Fruit fly (Drosophila melanogaster) whole organism, embryonic: ENCODE measurements around the gene CG2147.

Source experiments
- Antp ChIP-seq: fragments of 200-800 bp; sonication (Bioruptor generic); optimal IDR thresholded peaks from 3 replicates; lab custom pipeline; 2016; ENCODE audit warnings: missing biosample characterization, missing genetic modification characterization
- CG10209 ChIP-seq: fragments of 200-800 bp; sonication (Bioruptor generic); optimal IDR thresholded peaks from 3 replicates; lab custom pipeline; 2017; ENCODE audit warnings: missing biosample characterization, mild to moderate bottlenecking, missing genetic modification characterization, missing genetic modification reagents
- CG10321 ChIP-seq: fragments of 200-800 bp; sonication (Bioruptor generic); IDR thresholded peaks from 2 replicates; pipeline ENCODE4 v1.3.6; 2022; ENCODE audit warnings: missing biosample characterization, missing genetic modification characterization
- CG10979 ChIP-seq: fragments of 200-800 bp; sonication (Bioruptor generic); optimal IDR thresholded peaks from 2 replicates; lab custom pipeline; 2018; ENCODE audit warnings: missing biosample characterization, mild to moderate bottlenecking, missing genetic modification characterization, moderate library complexity
- CG12155 ChIP-seq: fragments of 200-800 bp; sonication (Bioruptor generic); optimal IDR thresholded peaks from 3 replicates; lab custom pipeline; 2016; ENCODE audit warnings: missing biosample characterization, missing genetic modification characterization
- CG12236 ChIP-seq: fragments of 200-800 bp; sonication (Bioruptor generic); optimal IDR thresholded peaks from 2 replicates; lab custom pipeline; 2016; ENCODE audit warnings: missing biosample characterization, missing genetic modification characterization
- CG12299 ChIP-seq: fragments of 200-800 bp; sonication (Bioruptor generic); optimal IDR thresholded peaks from 2 replicates; lab custom pipeline; 2018; ENCODE audit warnings: missing biosample characterization, mild to moderate bottlenecking, missing genetic modification characterization
- CG12391 ChIP-seq: fragments of 200-800 bp; sonication (Bioruptor generic); optimal IDR thresholded peaks from 3 replicates; lab custom pipeline; 2018; ENCODE audit warnings: missing biosample characterization, mild to moderate bottlenecking, missing genetic modification characterization, moderate library complexity
- CG14441 ChIP-seq: fragments of 200-800 bp; sonication (Bioruptor generic); IDR thresholded peaks from 2 replicates; pipeline ENCODE4 v1.3.6; 2022; ENCODE audit warnings: missing biosample characterization, missing genetic modification characterization
- CG14667 ChIP-seq: fragments of 200-800 bp; sonication (Bioruptor generic); IDR thresholded peaks from 2 replicates; pipeline ENCODE4 v1.3.6; 2022; ENCODE audit warnings: missing biosample characterization, missing genetic modification characterization
- CG15479 ChIP-seq: fragments of 200-800 bp; sonication (Bioruptor generic); optimal IDR thresholded peaks from 3 replicates; lab custom pipeline; 2019; ENCODE audit warnings: missing biosample characterization, mild to moderate bottlenecking, missing genetic modification characterization, moderate library complexity
- CG1647 ChIP-seq: fragments of 200-800 bp; sonication (Bioruptor generic); optimal IDR thresholded peaks from 3 replicates; lab custom pipeline; 2016; ENCODE audit warnings: missing biosample characterization, missing genetic modification characterization
- CG17385 ChIP-seq: fragments of 200-800 bp; sonication (Bioruptor generic); optimal IDR thresholded peaks from 3 replicates; lab custom pipeline; 2018; ENCODE audit warnings: missing biosample characterization, mild to moderate bottlenecking, missing genetic modification characterization
- CG18599 ChIP-seq: fragments of 200-800 bp; sonication (Bioruptor generic); optimal IDR thresholded peaks from 3 replicates; lab custom pipeline; 2017; ENCODE audit warnings: missing biosample characterization, missing genetic modification characterization, mild to moderate bottlenecking, moderate library complexity, missing genetic modification reagents
- CG2712 ChIP-seq: fragments of 200-800 bp; optimal IDR thresholded peaks from 3 replicates; lab custom pipeline; 2019; ENCODE audit warnings: missing biosample characterization, mild to moderate bottlenecking, missing genetic modification characterization, moderate library complexity
- CG30403 ChIP-seq: fragments of 200-800 bp; sonication (Bioruptor generic); optimal IDR thresholded peaks from 3 replicates; lab custom pipeline; 2016; ENCODE audit warnings: missing biosample characterization, missing genetic modification characterization
- CG31441 ChIP-seq: fragments of 200-800 bp; sonication (Bioruptor generic); IDR thresholded peaks from 2 replicates; pipeline ENCODE4 v1.3.6; 2022; ENCODE audit warnings: missing biosample characterization, missing genetic modification characterization
- CG3281 ChIP-seq: fragments of 200-800 bp; sonication (Bioruptor generic); optimal IDR thresholded peaks from 3 replicates; lab custom pipeline; 2017; ENCODE audit warnings: missing biosample characterization, mild to moderate bottlenecking, missing genetic modification characterization
- CG4328 ChIP-seq: fragments of 200-800 bp; sonication (Bioruptor generic); optimal IDR thresholded peaks from 3 replicates; lab custom pipeline; 2017; ENCODE audit warnings: missing biosample characterization, missing genetic modification reagents, missing genetic modification characterization
- CG4707 ChIP-seq: fragments of 200-800 bp; sonication (Bioruptor generic); optimal IDR thresholded peaks from 2 replicates; lab custom pipeline; 2018; ENCODE audit warnings: missing biosample characterization, mild to moderate bottlenecking, missing genetic modification characterization, moderate library complexity
- CG6272 ChIP-seq: fragments of 200-800 bp; sonication (Bioruptor generic); IDR thresholded peaks from 2 replicates; pipeline ENCODE4 v1.3.6; 2022; ENCODE audit warnings: missing biosample characterization, missing genetic modification characterization
- CG7786 ChIP-seq: fragments of 200-800 bp; sonication (Bioruptor generic); optimal IDR thresholded peaks from 2 replicates; lab custom pipeline; 2016; ENCODE audit warnings: missing biosample characterization, missing genetic modification characterization
- CG7839 ChIP-seq: fragments of 200-800 bp; sonication (Bioruptor generic); optimal IDR thresholded peaks from 3 replicates; lab custom pipeline; 2018; ENCODE audit warnings: missing biosample characterization, mild to moderate bottlenecking, missing genetic modification characterization, moderate library complexity
- CG7963 ChIP-seq: fragments of 200-800 bp; sonication (Bioruptor generic); IDR thresholded peaks from 3 replicates; pipeline ENCODE4 v1.3.6; 2022; ENCODE audit warnings: missing biosample characterization, missing genetic modification characterization; ENCODE audit not compliant: partially characterized antibody
- D ChIP-seq, 2 experiments: fragments of 200-800 bp in 1 of 2; fragments of >200 bp in 1 of 2; sonication (Bioruptor generic) in 1 of 2; optimal IDR thresholded peaks; 2 replicates in 1 of 2; 3 replicates in 1 of 2; lab custom pipeline; 2017; ENCODE audit warnings: mild to moderate bottlenecking in 1 of 2, missing biosample characterization in 1 of 2, missing genetic modification characterization in 1 of 2, missing genetic modification reagents in 1 of 2
- Dfd ChIP-seq, 2 experiments: fragments of >200 bp; optimal IDR thresholded peaks; 2 replicates each; lab custom pipeline; 2017; ENCODE audit warnings: missing biosample characterization in 2 of 2, missing genetic modification characterization in 2 of 2
- HLHmδ ChIP-seq: fragments of 200-800 bp; sonication (Bioruptor generic); optimal IDR thresholded peaks from 2 replicates; lab custom pipeline; 2018; ENCODE audit warnings: missing biosample characterization, mild to moderate bottlenecking, missing genetic modification characterization, moderate library complexity
- PHDP ChIP-seq: fragments of 200-800 bp; sonication (Bioruptor generic); optimal IDR thresholded peaks from 3 replicates; lab custom pipeline; 2018; ENCODE audit warnings: missing biosample characterization, mild to moderate bottlenecking, missing genetic modification characterization, moderate library complexity
- Ptx1 ChIP-seq: fragments of 200-800 bp; sonication (Bioruptor generic); IDR thresholded peaks from 2 replicates; pipeline ENCODE4 v1.3.6; 2022; ENCODE audit warnings: missing biosample characterization, missing genetic modification characterization
- Rx ChIP-seq: fragments of 200-800 bp; sonication (Bioruptor generic); IDR thresholded peaks from 2 replicates; pipeline ENCODE4 v1.3.6; 2022; ENCODE audit warnings: missing biosample characterization, missing genetic modification characterization
- Scr ChIP-seq: fragments of 200-800 bp; sonication (Bioruptor generic); IDR thresholded peaks from 2 replicates; pipeline ENCODE4 v1.3.6; 2022; ENCODE audit warnings: missing biosample characterization, missing genetic modification characterization; ENCODE audit not compliant: partially characterized antibody
- Sry-δ ChIP-seq: fragments of 200-800 bp; sonication (Bioruptor generic); optimal IDR thresholded peaks from 2 replicates; lab custom pipeline; 2016; ENCODE audit warnings: missing biosample characterization, missing genetic modification characterization
- Vsx1 ChIP-seq: fragments of 200-800 bp; sonication (Bioruptor generic); optimal IDR thresholded peaks from 2 replicates; lab custom pipeline; 2017; ENCODE audit warnings: missing biosample characterization, mild to moderate bottlenecking, missing genetic modification characterization, missing genetic modification reagents
- Xrp1 ChIP-seq: fragments of 200-800 bp; sonication (Bioruptor generic); IDR thresholded peaks from 2 replicates; pipeline ENCODE4 v1.3.6; 2022; ENCODE audit warnings: missing biosample characterization, missing genetic modification characterization
- bcd ChIP-seq: fragments of 200-800 bp; sonication (Bioruptor generic); optimal IDR thresholded peaks from 2 replicates; lab custom pipeline; 2017; ENCODE audit warnings: missing biosample characterization, mild to moderate bottlenecking, missing genetic modification characterization
- caup ChIP-seq: fragments of 200-800 bp; sonication (Bioruptor generic); optimal IDR thresholded peaks from 3 replicates; lab custom pipeline; 2017; ENCODE audit warnings: missing biosample characterization, mild to moderate bottlenecking, missing genetic modification characterization, moderate library complexity; ENCODE audit not compliant: severe bottlenecking
- ems ChIP-seq: fragments of 200-800 bp; sonication (Bioruptor generic); optimal IDR thresholded peaks from 3 replicates; lab custom pipeline; 2016; ENCODE audit warnings: missing biosample characterization, missing genetic modification characterization
- her ChIP-seq: fragments of 200-800 bp; sonication (Bioruptor generic); optimal IDR thresholded peaks from 2 replicates; lab custom pipeline; 2016; ENCODE audit warnings: missing biosample characterization, missing genetic modification characterization
- insv ChIP-seq, 2 experiments: fragments of 200-800 bp; sonication (Bioruptor generic); optimal IDR thresholded peaks; 3 replicates each; lab custom pipeline; 2016 to 2018; ENCODE audit warnings: missing biosample characterization in 2 of 2, missing genetic modification characterization in 2 of 2
- luna ChIP-seq: fragments of 200-800 bp; sonication (Bioruptor generic); optimal IDR thresholded peaks from 2 replicates; lab custom pipeline; 2016; ENCODE audit warnings: missing biosample characterization, missing genetic modification characterization
- pfk ChIP-seq: fragments of 200-800 bp; sonication (Bioruptor generic); optimal IDR thresholded peaks from 2 replicates; lab custom pipeline; 2018; ENCODE audit warnings: missing biosample characterization, mild to moderate bottlenecking, missing genetic modification characterization, moderate library complexity
- phol ChIP-seq: fragments of 200-800 bp; sonication (Bioruptor generic); optimal IDR thresholded peaks from 3 replicates; lab custom pipeline; 2018; ENCODE audit warnings: missing biosample characterization, mild to moderate bottlenecking, missing genetic modification characterization, moderate library complexity
- row ChIP-seq: fragments of 200-800 bp; sonication (Bioruptor generic); IDR thresholded peaks from 3 replicates; pipeline ENCODE4 v1.3.6; 2022; ENCODE audit warnings: missing biosample characterization, missing genetic modification characterization
- schlank ChIP-seq: fragments of 200-800 bp; sonication (Bioruptor generic); optimal IDR thresholded peaks from 2 replicates; lab custom pipeline; 2018; ENCODE audit warnings: missing biosample characterization, mild to moderate bottlenecking, missing genetic modification characterization
- trh ChIP-seq: fragments of 200-800 bp; sonication (Bioruptor generic); optimal IDR thresholded peaks from 2 replicates; lab custom pipeline; 2016; ENCODE audit warnings: missing biosample characterization, missing genetic modification characterization
- zen2 ChIP-seq: fragments of 200-800 bp; sonication (Bioruptor generic); IDR thresholded peaks from 3 replicates; pipeline ENCODE4 v1.3.6; 2022; ENCODE audit warnings: missing biosample characterization, missing genetic modification characterization; ENCODE audit not compliant: partially characterized antibody
- zfh1 ChIP-seq: fragments of 200-800 bp; sonication (Bioruptor generic); IDR thresholded peaks from 3 replicates; pipeline ENCODE4 v1.3.6; 2022; ENCODE audit warnings: missing biosample characterization, missing genetic modification characterization

The CG2147 gene

DNA sequence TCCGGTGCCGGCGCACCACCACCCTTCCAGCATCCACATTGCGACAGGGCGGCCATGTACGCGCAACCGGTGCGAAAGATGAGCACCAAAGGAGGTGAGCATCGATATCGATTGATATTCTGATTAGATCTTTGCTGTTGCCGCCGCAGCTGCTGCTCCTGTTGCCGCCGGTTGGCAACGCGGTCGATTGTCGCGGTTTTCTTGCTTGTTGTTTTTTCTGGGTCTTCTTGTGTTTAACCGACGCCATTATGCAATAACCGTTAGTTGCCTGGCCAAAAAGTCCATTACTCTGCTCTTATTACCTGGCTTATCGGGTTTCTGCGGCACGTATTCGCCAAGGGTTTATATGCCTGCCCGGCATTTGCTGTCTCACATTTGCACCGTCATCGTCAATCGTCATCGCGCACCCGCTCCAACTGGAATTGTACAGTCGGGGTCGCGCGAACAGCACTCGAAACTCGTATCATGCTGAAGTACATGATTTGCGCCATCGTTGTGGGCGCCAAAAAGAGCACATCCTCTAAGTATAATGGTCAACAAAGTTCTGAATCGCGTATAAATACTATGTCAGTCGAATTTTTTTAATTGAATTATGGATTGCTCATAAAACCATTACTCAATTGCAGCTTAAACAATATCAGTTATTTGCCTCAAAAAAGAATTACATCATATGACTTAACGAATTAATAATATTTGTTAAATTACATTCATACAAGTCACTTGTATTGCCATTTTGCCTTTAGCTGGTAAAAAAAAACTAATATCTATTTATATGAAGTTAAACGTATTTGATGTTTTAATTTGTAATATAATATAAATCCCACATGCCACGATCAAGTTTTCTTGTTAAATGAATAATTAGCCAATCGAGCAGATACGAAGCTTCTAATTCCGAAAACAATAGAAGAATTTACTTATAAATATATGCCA is 3.7 kb downstream of the CG2147 start, which contains the start of gene sni (continued):
- TF ChIP-seq CG2712 (peak; percentile 11), CG18599 (peak; percentile 14), Antp (no peak), zen2 (0 out of 3 replicates have a peak, but pooled peaks have one; percentile 13), caup (GFP tag; lab: Kevin White, UChicago) (peak; percentile 11), CG1647 (GFP tag; lab: Kevin White, UChicago) (no peak), Scr (GFP tag; lab: Robert Waterston, UW) (peak; percentile 49), phol (peak; percentile 11), insv (GFP tag; optimal IDR thresholded peaks at IDR 0.05; lab: Kevin White, UChicago) (peak; percentile 78 to 94), schlank (tag; lab: Kevin White, UChicago) (no peak), Xrp1 (GFP tag; lab: Robert Waterston, UW) (peak; percentile 19; the same call in 1 of the 2 replicates), Rx (no peak), CG7839 (tag; lab: Kevin White, UChicago) (peak; percentile 54), zfh1 (GFP tag; lab: Robert Waterston, UW) (no peak), CG31441 (GFP tag; lab: Robert Waterston, UW) (no peak), CG10979 (tag; lab: Kevin White, UChicago) (peak; percentile 17), CG10321 (no peak), CG6272 (GFP tag; lab: Robert Waterston, UW) (no peak), CG12391 (tag; lab: Kevin White, UChicago) (peak; percentile 19), CG4328 (GFP tag; lab: Kevin White, UChicago) (no peak), bcd (GFP tag; lab: Kevin White, UChicago) (no peak), CG4707 (no peak), CG17385 (peak; percentile 20), Dfd (GFP tag; optimal IDR thresholded peaks at IDR 0.05; lab: Kevin White, UChicago) (no peak), HLHmδ (GFP tag; lab: Kevin White, UChicago) (no peak), Vsx1 (GFP tag; lab: Kevin White, UChicago) (no peak), CG30403 (GFP tag; lab: Kevin White, UChicago) (peak; percentile 9), CG15479 (peak; percentile 40), CG14441 (GFP tag; lab: Robert Waterston, UW) (0 out of 2 replicates have a peak, but pooled peaks have one; percentile 10), CG7786 (GFP tag; lab: Kevin White, UChicago) (no peak), Sry-δ (GFP tag; lab: Kevin White, UChicago) (peak; percentile 39), Ptx1 (GFP tag; lab: Robert Waterston, UW) (0 out of 2 replicates have a peak, but pooled peaks have one; percentile 15), trh (GFP tag; lab: Kevin White, UChicago) (no peak), ems (GFP tag; lab: Kevin White, UChicago) (no peak), luna (no peak), PHDP (tag; lab: Kevin White, UChicago) (peak; percentile 5), CG10209 (GFP tag; lab: Kevin White, UChicago) (peak; percentile 15), CG12155 (GFP tag; lab: Kevin White, UChicago) (no peak), CG3281 (GFP tag; lab: Kevin White, UChicago) (peak; percentile 23), row (GFP tag; lab: Robert Waterston, UW) (peak; percentile 39; the same call in 2 of the 3 replicates), pfk (GFP tag; lab: Kevin White, UChicago) (no peak), CG7963 (GFP tag; lab: Robert Waterston, UW) (0 out of 3 replicates have a peak, but pooled peaks have one; percentile 44), D (optimal IDR thresholded peaks at IDR 0.05; lab: Kevin White, UChicago) (no peak), D (GFP tag; optimal IDR thresholded peaks at IDR 0.05; lab: Kevin White, UChicago) (peak; percentile 4), her (GFP tag; lab: Kevin White, UChicago) (peak; percentile 52), CG14667 (no peak), CG12299 (tag; lab: Kevin White, UChicago) (no peak), CG12236 (GFP tag; lab: Kevin White, UChicago) (no peak)
